Worm (Caenorhabditis elegans): ENCODE data around the gene K09A11.1.
A peak's percentile ranks its signal among the peaks of the same experiment; 100 is the strongest.

Gene K09A11.1

ce11 chrX:13264550-13264949, 2.3 kb downstream of the K09A11.1 start (continued):
- TF ChIP-seq F57C9.4 (tag; optimal IDR thresholded peaks at IDR 0.05) (no peak), F22D6.2 (tag; optimal IDR thresholded peaks at IDR 0.05) (peak; percentile 33), madf-8 (GFP tag; conservative IDR thresholded peaks at IDR 0.05) (0 out of 2 replicates have a peak, but pooled peaks have one; percentile 21), F10E7.11 (tag; optimal IDR thresholded peaks at IDR 0.05) (no peak), nhr-27 (tag; optimal IDR thresholded peaks at IDR 0.05) (no peak), aptf-3 (GFP tag; IDR thresholded peaks at IDR 0.05) (peak; percentile 79; the same call in 1 of the 2 replicates), ztf-22 (GFP tag; optimal IDR thresholded peaks at IDR 0.05) (no peak), cebp-1 (GFP tag; IDR thresholded peaks at IDR 0.05) (no peak; the same call in 1 of the 2 replicates), cebp-1 (tag; optimal IDR thresholded peaks at IDR 0.05) (no peak), Y56A3A.18 (GFP tag; IDR thresholded peaks at IDR 0.05) (peak; percentile 86), madf-10 (tag; optimal IDR thresholded peaks at IDR 0.05) (peak; percentile 64), rpc-1 (optimal IDR thresholded peaks at IDR 0.05) (peak; percentile 95), rpc-1 (tag; optimal IDR thresholded peaks at IDR 0.05) (peak; percentile 93), mxl-1 (tag; optimal IDR thresholded peaks at IDR 0.05) (peak; percentile 78), chd-7 (tag; optimal IDR thresholded peaks at IDR 0.05) (peak; percentile 76), madf-6 (GFP tag; IDR thresholded peaks at IDR 0.05) (no peak; the same call in none of the 2 replicates), F55B11.4 (tag; optimal IDR thresholded peaks at IDR 0.05; ENCODE audit: borderline replicate concordance, insufficient read depth) (no peak), dpl-1 (GFP tag; optimal IDR thresholded peaks at IDR 0.05) (no peak)

DNA sequence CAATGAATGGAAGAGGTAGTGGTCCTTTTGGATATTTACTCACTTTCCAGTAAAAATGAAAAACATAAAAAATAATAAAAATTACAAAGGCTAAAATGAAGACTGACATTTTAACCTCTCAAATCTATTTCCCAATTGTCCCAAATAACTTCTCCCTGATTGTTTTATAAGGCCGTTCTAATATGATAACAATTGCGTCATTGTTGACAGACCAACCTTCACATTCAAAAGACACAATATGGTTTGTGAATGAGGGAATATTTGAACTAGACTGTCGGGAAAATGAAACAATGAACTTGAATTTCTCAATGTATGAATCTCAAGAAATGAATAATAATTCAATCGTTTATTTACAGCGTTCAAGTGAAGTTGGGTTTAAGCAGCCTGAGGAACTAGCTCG, 4.9 kb downstream of the K09A11.1 start, which contains the start of gene cyp-14A1:
cyp-14A1 (minus strand) TSS at position 126 of the 400 bp plus-strand sequence.
- TF ChIP-seq B0261.1 (tag; optimal IDR thresholded peaks at IDR 0.05) (no peak), sea-2 (GFP tag; IDR thresholded peaks at IDR 0.05) (no peak)

- TF ChIP-seq nhr-80 (tag; optimal IDR thresholded peaks at IDR 0.05), result peak; percentile 35
- TF ChIP-seq lir-1 (GFP tag; conservative IDR thresholded peaks at IDR 0.05), result no peak
- no peak for TF ChIP-seq ztf-18 (tag; optimal IDR thresholded peaks at IDR 0.05)
These were observed 7.3 kb downstream of the K09A11.1 start, which contains the start of gene cyp-14A2 for ce11 chrX:13269586-13269985. Gene cyp-14A2 (minus strand): TSS chrX:13269686.

DNA sequence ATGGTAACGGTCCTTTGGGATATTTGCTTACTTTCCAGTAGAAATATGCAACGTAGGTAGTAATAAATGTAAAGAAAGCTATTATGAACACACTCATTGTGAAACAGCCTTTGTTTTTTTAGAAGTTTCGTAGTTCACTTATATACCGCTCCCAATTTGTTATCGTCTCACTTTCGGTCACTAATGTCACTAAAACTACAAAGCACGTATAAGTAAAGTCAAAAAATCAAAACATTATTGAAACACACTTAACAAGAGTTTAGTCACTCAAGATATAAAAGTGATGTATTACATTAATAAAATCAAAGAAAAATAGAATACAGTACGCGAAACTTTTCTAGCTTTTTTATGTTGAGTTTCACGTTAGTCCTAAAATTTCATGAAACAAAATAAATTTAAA, 11.8 kb downstream of the K09A11.1 start, which contains the start of gene cyp-14A3:
cyp-14A3 (minus strand) TSS at position 101 of the 400 bp plus-strand sequence.
- TF ChIP-seq ets-4 (GFP tag; optimal IDR thresholded peaks at IDR 0.05) (no peak), snpc-3.4 (tag; optimal IDR thresholded peaks at IDR 0.05) (no peak), snpc-4 (GFP tag; optimal IDR thresholded peaks at IDR 0.05) (no peak), snpc-4 (tag; optimal IDR thresholded peaks at IDR 0.05) (no peak), madf-3 (GFP tag; IDR thresholded peaks at IDR 0.05) (no peak), F55B11.4 (tag; optimal IDR thresholded peaks at IDR 0.05; ENCODE audit: borderline replicate concordance, insufficient read depth) (no peak), tbx-9 (tag; optimal IDR thresholded peaks at IDR 0.05; ENCODE audit: borderline replicate concordance) (no peak)

- TF ChIP-seq F55B11.4 (tag; optimal IDR thresholded peaks at IDR 0.05; ENCODE audit: borderline replicate concordance, insufficient read depth) (no peak), madf-6 (GFP tag; IDR thresholded peaks at IDR 0.05) (no peak), B0035.1 (tag; optimal IDR thresholded peaks at IDR 0.05) (no peak), gei-17 (GFP tag; optimal IDR thresholded peaks at IDR 0.05) (no peak), atf-7 (tag; optimal IDR thresholded peaks at IDR 0.05) (no peak), F39B2.1 (GFP tag; IDR thresholded peaks at IDR 0.05) (no peak), ceh-91 (GFP tag; IDR thresholded peaks at IDR 0.05) (no peak), unc-130 (GFP tag; optimal IDR thresholded peaks at IDR 0.05) (no peak), hmg-20 (GFP tag; IDR thresholded peaks at IDR 0.05) (no peak), ZK185.1 (tag; optimal IDR thresholded peaks at IDR 0.05; ENCODE audit: poor library complexity, severe bottlenecking) (no peak), sdz-38 (tag; optimal IDR thresholded peaks at IDR 0.05) (no peak), ztf-28 (GFP tag; IDR thresholded peaks at IDR 0.05) (no peak), pha-4 (tag; optimal IDR thresholded peaks at IDR 0.05) (no peak), lsy-27 (tag; optimal IDR thresholded peaks at IDR 0.05; ENCODE audit: borderline replicate concordance, insufficient read depth) (no peak), ccch-3 (GFP tag; optimal IDR thresholded peaks at IDR 0.05) (no peak), snpc-1.1 (tag; optimal IDR thresholded peaks at IDR 0.05; ENCODE audit: insufficient read depth) (no peak)
These were observed 16.6 kb downstream of the K09A11.1 start, which contains the start of gene phf-33 for ce11 chrX:13278876-13279275. Gene phf-33 (minus strand): TSS chrX:13278976.

Data from whole organism, young adult.